Worm (Caenorhabditis elegans) whole organism, early embryonic: ENCODE measurements around the gene ifet-1.

ENCODE experiments used
- B0310.2 ChIP-seq: sonication (generic microtip); optimal IDR thresholded peaks from 2 replicates; lab custom pipeline; 2016; ENCODE audit warnings: mild to moderate bottlenecking, missing genetic modification characterization, missing compliant biosample characterization
- F13C5.2 ChIP-seq: sonication (generic microtip); optimal IDR thresholded peaks from 2 replicates; lab custom pipeline; 2017; ENCODE audit warnings: mild to moderate bottlenecking, missing genetic modification characterization, inconsistent platforms, missing compliant biosample characterization
- aly-1 ChIP-seq: sonication (generic microtip); optimal IDR thresholded peaks from 2 replicates; lab custom pipeline; 2016; ENCODE audit warnings: missing genetic modification characterization, missing compliant biosample characterization
- ama-1 ChIP-seq: fragments of 150-350 bp; optimal IDR thresholded peaks from 2 replicates; lab custom pipeline; 2014
- ceh-13 ChIP-seq: fragments of 200-800 bp; sonication (Bioruptor generic); optimal IDR thresholded peaks from 2 replicates; lab custom pipeline; 2018; ENCODE audit warnings: mild to moderate bottlenecking, missing genetic modification characterization, missing compliant biosample characterization
- flt-1 ChIP-seq: fragments of 200-800 bp; sonication (Bioruptor generic); IDR thresholded peaks from 2 replicates; pipeline ENCODE4 v1.3.6; 2022; ENCODE audit warnings: missing genetic modification characterization, missing compliant biosample characterization
- hmbx-1 ChIP-seq: sonication (generic microtip); optimal IDR thresholded peaks from 2 replicates; lab custom pipeline; 2016; ENCODE audit warnings: mild to moderate bottlenecking, missing genetic modification characterization, missing compliant biosample characterization
- hmg-4 ChIP-seq: fragments of 200-800 bp; sonication (Bioruptor generic); optimal IDR thresholded peaks from 2 replicates; lab custom pipeline; 2018; ENCODE audit warnings: mild to moderate bottlenecking, missing genetic modification characterization, missing compliant biosample characterization
- hnd-1 ChIP-seq: sonication (generic microtip); optimal IDR thresholded peaks from 2 replicates; lab custom pipeline; 2016; ENCODE audit warnings: missing genetic modification characterization, missing compliant biosample characterization
- pes-1 ChIP-seq: fragments of 200-800 bp; sonication (Bioruptor generic); IDR thresholded peaks from 2 replicates; pipeline ENCODE4 v1.3.6; 2022; ENCODE audit warnings: missing genetic modification reagents, missing genetic modification characterization, missing compliant biosample characterization
- scrt-1 ChIP-seq: fragments of 200-800 bp; sonication (Bioruptor generic); IDR thresholded peaks from 2 replicates; pipeline ENCODE4 v1.3.6; 2022; ENCODE audit warnings: missing genetic modification characterization, missing compliant biosample characterization
- sea-1 ChIP-seq: fragments of 200-800 bp; sonication (Bioruptor generic); conservative IDR thresholded peaks from 2 replicates; pipeline ENCODE4 v1.3.6; 2022; ENCODE audit warnings: missing genetic modification characterization, missing compliant biosample characterization
- tbx-11 ChIP-seq: fragments of 200-800 bp; sonication (Bioruptor generic); IDR thresholded peaks from 2 replicates; pipeline ENCODE4 v1.3.6; 2022; ENCODE audit warnings: missing genetic modification characterization, missing compliant biosample characterization
- tra-4 ChIP-seq: sonication (generic microtip); optimal IDR thresholded peaks from 2 replicates; lab custom pipeline; 2017; ENCODE audit warnings: missing genetic modification characterization, missing compliant biosample characterization

ce11 chrIII:4449893-4450579 is 24.9 kb downstream of the ifet-1 start, which contains the start of gene ceh-43:
- TF ChIP-seq B0310.2 (no peak), ama-1 (no peak), hmbx-1 (tag; lab: Kevin White, UChicago) (no peak), tbx-11 (GFP tag; lab: Robert Waterston, UW) (no peak), pes-1 (GFP tag; lab: Robert Waterston, UW) (no peak), F13C5.2 (tag; lab: Kevin White, UChicago) (no peak), flt-1 (GFP tag; lab: Robert Waterston, UW) (no peak), tra-4 (tag; lab: Kevin White, UChicago) (no peak), sea-1 (GFP tag; lab: Robert Waterston, UW) (no peak), hnd-1 (tag; lab: Kevin White, UChicago) (no peak), hmg-4 (GFP tag; lab: Kevin White, UChicago) (no peak), aly-1 (tag; lab: Kevin White, UChicago) (no peak), ceh-13 (GFP tag; lab: Kevin White, UChicago) (no peak), scrt-1 (GFP tag; lab: Robert Waterston, UW) (no peak)
